Fruit fly (Drosophila melanogaster): ENCODE measurements around the gene Pka-R1.

Pka-R1 gene

DNA sequence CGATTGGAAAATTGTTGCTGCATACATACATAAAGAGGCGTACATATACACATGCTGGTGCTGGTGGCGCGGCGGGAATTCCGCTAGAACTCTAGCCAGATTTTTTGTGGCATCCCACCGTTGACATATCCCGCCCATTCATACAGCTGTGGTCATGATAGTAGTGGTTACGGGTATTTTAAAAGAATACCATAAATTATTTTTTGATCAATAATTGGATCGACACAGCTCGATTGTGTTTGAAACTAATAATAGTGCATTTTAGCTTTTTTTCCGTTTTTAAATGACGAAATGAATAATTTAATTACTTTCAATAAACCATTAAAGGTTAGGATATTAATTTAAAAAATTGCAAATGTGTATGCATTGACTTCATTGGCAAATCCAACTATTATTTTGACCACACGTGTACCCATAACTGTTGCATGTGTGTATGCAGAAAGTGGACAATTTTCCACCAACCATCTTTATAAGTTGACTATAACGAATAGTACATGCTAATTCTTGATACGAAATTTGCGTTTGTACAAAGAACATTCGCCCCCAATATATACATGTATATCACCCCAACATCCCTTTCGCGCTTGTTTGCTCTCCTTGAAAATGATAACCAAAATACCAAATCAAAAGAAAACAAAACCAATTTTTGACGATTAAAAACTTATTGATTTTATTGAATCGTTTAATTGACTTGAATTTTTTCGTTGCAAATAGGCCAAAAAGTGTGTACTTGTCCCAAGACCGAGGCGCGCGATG, 43.8 kb upstream of the Pka-R1 start:
- TF ChIP-seq Hr96 (GFP tag; optimal IDR thresholded peaks at IDR 0.05): no peak
- no peak for TF ChIP-seq toe (GFP tag; optimal IDR thresholded peaks at IDR 0.05)
- TF ChIP-seq CG33017 (tag; optimal IDR thresholded peaks at IDR 0.05): peak; percentile 65
- peak; percentile 47 for TF ChIP-seq CG11617 (GFP tag; optimal IDR thresholded peaks at IDR 0.05)
- TF ChIP-seq CG14711 (tag; optimal IDR thresholded peaks at IDR 0.05): peak; percentile 58
- TF ChIP-seq bab1 (GFP tag; optimal IDR thresholded peaks at IDR 0.05): peak; percentile 85
- TF ChIP-seq pad (GFP tag; optimal IDR thresholded peaks at IDR 0.05): no peak
- TF ChIP-seq Clk (GFP tag; optimal IDR thresholded peaks at IDR 0.05): peak; percentile 31
- TF ChIP-seq cic (GFP tag; optimal IDR thresholded peaks at IDR 0.05): no peak
- TF ChIP-seq ovo (GFP tag; optimal IDR thresholded peaks at IDR 0.05): no peak
- TF ChIP-seq Mnt (GFP tag; optimal IDR thresholded peaks at IDR 0.05): peak; percentile 22
- TF ChIP-seq CG7045 (GFP tag; optimal IDR thresholded peaks at IDR 0.05): peak; percentile 65
- TF ChIP-seq cnc (optimal IDR thresholded peaks at IDR 0.05): no peak
- TF ChIP-seq CG12768 (GFP tag; optimal IDR thresholded peaks at IDR 0.05): peak; percentile 50
- TF ChIP-seq tj (GFP tag; optimal IDR thresholded peaks at IDR 0.05): no peak
- no peak for TF ChIP-seq CG5204 (GFP tag; optimal IDR thresholded peaks at IDR 0.05)
- TF ChIP-seq Crg-1 (GFP tag; optimal IDR thresholded peaks at IDR 0.05): peak; percentile 30
- TF ChIP-seq CG1620 (GFP tag; optimal IDR thresholded peaks at IDR 0.05): peak; percentile 39
- TF ChIP-seq kay (GFP tag; ENCODE audit: borderline replicate concordance): peak; percentile 90
- TF ChIP-seq CG7101 (tag; optimal IDR thresholded peaks at IDR 0.05): peak; percentile 70

DNA sequence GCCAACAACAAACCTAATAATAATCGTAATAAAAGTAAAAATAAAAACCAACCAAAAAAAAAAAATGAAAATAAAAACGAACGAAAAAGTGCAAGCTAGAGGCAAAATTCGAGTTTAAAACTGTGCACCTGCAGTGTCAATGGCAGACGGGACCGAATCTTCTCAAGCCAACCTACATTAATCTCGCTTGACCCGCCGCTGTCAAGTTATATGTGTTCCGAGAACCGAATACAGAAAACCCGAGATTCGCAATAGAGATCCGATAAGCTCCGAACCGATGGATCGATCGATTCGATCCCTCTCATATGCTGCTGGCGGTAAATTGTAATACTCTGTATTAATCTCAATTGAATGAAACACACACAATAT, 43.3 kb upstream of the Pka-R1 start:
- no peak for TF ChIP-seq Hr96 (GFP tag; optimal IDR thresholded peaks at IDR 0.05)

DNA sequence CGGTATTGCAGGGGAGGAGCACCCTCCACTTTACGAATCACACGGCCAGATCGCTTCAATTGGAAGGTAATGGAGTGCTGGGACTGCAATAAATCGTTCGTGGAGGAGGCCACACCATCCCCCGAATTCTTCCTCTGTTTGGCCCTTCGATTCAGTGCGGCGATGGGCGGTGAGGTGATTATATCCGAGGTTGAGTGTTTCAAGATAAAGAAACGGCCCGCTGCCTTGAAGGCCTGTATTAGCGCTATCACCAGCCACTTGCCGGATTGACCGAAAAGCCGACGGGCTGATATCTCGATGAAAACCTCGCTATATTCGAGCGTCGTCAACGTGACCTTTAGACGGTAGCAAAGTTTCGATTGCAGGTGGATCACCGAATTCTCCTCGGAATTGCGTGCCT, 38.4 kb upstream of the Pka-R1 start:
- no peak for TF ChIP-seq Mnt (GFP tag; optimal IDR thresholded peaks at IDR 0.05)
- TF ChIP-seq Crg-1 (GFP tag; optimal IDR thresholded peaks at IDR 0.05): no peak
- TF ChIP-seq tj (GFP tag; optimal IDR thresholded peaks at IDR 0.05): no peak
- TF ChIP-seq CG1620 (GFP tag; optimal IDR thresholded peaks at IDR 0.05): no peak
- TF ChIP-seq CG7045 (GFP tag; optimal IDR thresholded peaks at IDR 0.05): no peak
- no peak for TF ChIP-seq CG14711 (tag; optimal IDR thresholded peaks at IDR 0.05)
- TF ChIP-seq toe (GFP tag; optimal IDR thresholded peaks at IDR 0.05): no peak
- no peak for TF ChIP-seq pad (GFP tag; optimal IDR thresholded peaks at IDR 0.05)
- TF ChIP-seq CG33017 (tag; optimal IDR thresholded peaks at IDR 0.05): no peak
- TF ChIP-seq kay (GFP tag; ENCODE audit: borderline replicate concordance): no peak
- TF ChIP-seq cnc (optimal IDR thresholded peaks at IDR 0.05): no peak
- TF ChIP-seq Clk (GFP tag; optimal IDR thresholded peaks at IDR 0.05): no peak
- no peak for TF ChIP-seq CG7101 (tag; optimal IDR thresholded peaks at IDR 0.05)
- TF ChIP-seq CG11617 (GFP tag; optimal IDR thresholded peaks at IDR 0.05): no peak
- TF ChIP-seq Hr96 (GFP tag; optimal IDR thresholded peaks at IDR 0.05): no peak
- no peak for TF ChIP-seq ovo (GFP tag; optimal IDR thresholded peaks at IDR 0.05)
- TF ChIP-seq CG12768 (GFP tag; optimal IDR thresholded peaks at IDR 0.05): no peak
- TF ChIP-seq cic (GFP tag; optimal IDR thresholded peaks at IDR 0.05): no peak

DNA sequence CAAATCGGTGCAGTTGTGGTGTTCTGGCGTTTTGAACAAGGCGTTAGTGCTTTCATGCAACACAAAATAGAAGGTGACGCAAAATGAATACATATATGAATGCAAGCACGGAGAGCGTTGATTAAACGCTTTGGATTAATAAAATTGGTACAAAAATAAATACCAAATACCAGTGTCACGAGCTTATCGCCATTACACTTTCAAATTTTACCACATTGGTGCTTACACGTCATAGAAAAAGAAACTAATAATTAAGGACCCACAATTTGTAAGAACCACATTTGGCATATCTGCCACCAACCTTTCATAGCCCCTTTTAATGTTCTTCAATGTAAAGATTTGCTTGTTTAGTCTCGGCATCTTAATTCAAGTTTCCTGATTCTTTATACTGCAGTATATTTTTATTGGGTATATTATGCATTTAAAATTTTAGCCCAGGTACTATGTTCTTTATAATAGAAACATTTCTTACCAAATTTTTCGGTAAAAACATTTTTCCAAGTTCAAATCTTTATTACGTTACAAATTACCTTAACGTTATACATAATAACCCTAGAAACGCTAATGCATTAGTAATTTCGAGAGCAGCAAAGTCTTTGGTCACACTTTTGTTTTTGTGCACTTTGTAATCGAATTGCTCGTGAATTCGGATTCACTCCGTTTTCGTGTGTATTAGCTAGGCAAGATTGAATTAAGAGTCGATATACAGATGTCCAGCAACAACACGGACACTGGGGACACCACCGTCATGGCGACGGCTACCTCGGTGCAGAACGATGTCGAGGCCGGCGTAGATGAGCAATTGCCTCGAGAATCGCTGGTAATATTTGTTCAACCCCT, 37.5 kb upstream of the Pka-R1 start, which contains the start of the genes Pex16 and Pex14:
Gene Pex16 (minus strand): TSS at position 41 of the 840 bp plus-strand sequence.
Gene Pex14 (plus strand): TSS at position 576 of the 840 bp plus-strand sequence.
- TF ChIP-seq CG14711 (tag; optimal IDR thresholded peaks at IDR 0.05): peak; percentile 47
- TF ChIP-seq Mnt (GFP tag; optimal IDR thresholded peaks at IDR 0.05): peak; percentile 39
- peak; percentile 63 for TF ChIP-seq CG1620 (GFP tag; optimal IDR thresholded peaks at IDR 0.05)
- peak; percentile 41 for TF ChIP-seq CG33017 (tag; optimal IDR thresholded peaks at IDR 0.05)
- TF ChIP-seq tj (GFP tag; optimal IDR thresholded peaks at IDR 0.05): no peak
- peak; percentile 44 for TF ChIP-seq CG7101 (tag; optimal IDR thresholded peaks at IDR 0.05)
- TF ChIP-seq ovo (GFP tag; optimal IDR thresholded peaks at IDR 0.05): no peak
- peak; percentile 40 for TF ChIP-seq CG11617 (GFP tag; optimal IDR thresholded peaks at IDR 0.05)
- peak; percentile 74 for TF ChIP-seq Hr96 (GFP tag; optimal IDR thresholded peaks at IDR 0.05)
- peak; percentile 61 for TF ChIP-seq CG7045 (GFP tag; optimal IDR thresholded peaks at IDR 0.05)
- peak; percentile 77 for TF ChIP-seq toe (GFP tag; optimal IDR thresholded peaks at IDR 0.05)
- no peak for TF ChIP-seq cnc (optimal IDR thresholded peaks at IDR 0.05)
- peak; percentile 40 for TF ChIP-seq pad (GFP tag; optimal IDR thresholded peaks at IDR 0.05)

DNA sequence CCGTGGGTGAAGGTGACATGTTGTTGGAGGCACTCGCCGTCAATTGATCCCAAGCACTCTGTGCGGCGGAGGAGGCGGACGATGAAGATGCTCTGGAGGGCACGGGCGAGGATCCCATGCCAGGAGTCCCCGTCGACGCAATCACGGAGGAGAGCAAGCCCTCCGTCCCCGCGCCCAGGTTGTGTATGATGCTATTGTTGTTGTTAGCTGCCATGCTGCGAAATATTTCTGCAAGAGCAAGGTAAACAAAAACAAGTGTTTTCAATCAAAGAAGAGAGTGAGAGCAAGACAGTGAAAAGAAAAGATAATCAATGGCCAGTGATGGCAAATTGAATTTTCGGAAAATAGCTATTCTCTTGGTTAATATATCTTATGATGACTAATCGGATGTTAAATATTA, 31.5 kb upstream of the Pka-R1 start:
- no peak for TF ChIP-seq CG12768 (GFP tag; optimal IDR thresholded peaks at IDR 0.05)
- TF ChIP-seq CG14711 (tag; optimal IDR thresholded peaks at IDR 0.05): no peak
- TF ChIP-seq CG11617 (GFP tag; optimal IDR thresholded peaks at IDR 0.05): no peak
- TF ChIP-seq cnc (optimal IDR thresholded peaks at IDR 0.05): no peak
- TF ChIP-seq Crg-1 (GFP tag; optimal IDR thresholded peaks at IDR 0.05): no peak
- TF ChIP-seq CG33017 (tag; optimal IDR thresholded peaks at IDR 0.05): no peak
- TF ChIP-seq bab1 (GFP tag; optimal IDR thresholded peaks at IDR 0.05): no peak
- TF ChIP-seq Clk (GFP tag; optimal IDR thresholded peaks at IDR 0.05): no peak
- no peak for TF ChIP-seq CG7045 (GFP tag; optimal IDR thresholded peaks at IDR 0.05)
- TF ChIP-seq kay (GFP tag; ENCODE audit: borderline replicate concordance): no peak
- TF ChIP-seq tj (GFP tag; optimal IDR thresholded peaks at IDR 0.05): no peak
- TF ChIP-seq Hr96 (GFP tag; optimal IDR thresholded peaks at IDR 0.05): no peak
- no peak for TF ChIP-seq toe (GFP tag; optimal IDR thresholded peaks at IDR 0.05)
- TF ChIP-seq pad (GFP tag; optimal IDR thresholded peaks at IDR 0.05): no peak
- no peak for TF ChIP-seq Mnt (GFP tag; optimal IDR thresholded peaks at IDR 0.05)
- TF ChIP-seq CG5204 (GFP tag; optimal IDR thresholded peaks at IDR 0.05): no peak
